Worm (Caenorhabditis elegans): ENCODE data around the gene Y40C7B.4.

DNA sequence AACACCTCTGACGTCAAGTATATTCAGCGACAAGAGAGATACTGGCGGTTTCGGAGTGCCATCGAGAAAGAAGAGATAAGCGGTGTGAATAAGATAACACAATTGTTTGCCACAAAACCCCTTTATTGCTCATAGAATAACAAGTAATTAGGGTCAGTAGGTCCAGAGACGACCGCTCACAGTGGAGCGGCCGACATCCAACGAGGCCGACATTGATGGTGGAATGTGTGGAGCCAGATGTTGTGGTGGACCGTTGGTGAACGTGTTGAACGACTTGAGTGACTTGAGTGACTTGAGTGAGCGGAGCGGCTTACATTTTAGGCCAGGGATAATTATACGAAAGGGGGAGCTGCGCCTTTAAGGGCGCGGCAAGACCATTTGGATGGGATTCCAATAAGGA is 44.1 kb upstream of the Y40C7B.4 start:
- TF ChIP-seq unc-62 (GFP tag; optimal IDR thresholded peaks at IDR 0.05), result no peak
- no peak for TF ChIP-seq nhr-237 (tag; optimal IDR thresholded peaks at IDR 0.05)
- TF ChIP-seq ces-1 (GFP tag; optimal IDR thresholded peaks at IDR 0.05), result no peak
- TF ChIP-seq sptf-1 (tag; optimal IDR thresholded peaks at IDR 0.05), result no peak
- TF ChIP-seq unc-39 (tag; optimal IDR thresholded peaks at IDR 0.05), result no peak
- TF ChIP-seq lin-32 (GFP tag; optimal IDR thresholded peaks at IDR 0.05), result no peak
- TF ChIP-seq tbx-8 (GFP tag; optimal IDR thresholded peaks at IDR 0.05), result no peak
- TF ChIP-seq M03D4.4 (tag; optimal IDR thresholded peaks at IDR 0.05), result no peak
- TF ChIP-seq sem-2 (GFP tag; optimal IDR thresholded peaks at IDR 0.05), result no peak
- no peak for TF ChIP-seq nhr-28 (tag; optimal IDR thresholded peaks at IDR 0.05)
- TF ChIP-seq nhr-76 (tag; optimal IDR thresholded peaks at IDR 0.05), result no peak
- no peak for TF ChIP-seq lin-13 (tag; optimal IDR thresholded peaks at IDR 0.05)
- TF ChIP-seq pha-4 (tag; optimal IDR thresholded peaks at IDR 0.05), result no peak
